Worm (Caenorhabditis elegans) whole organism, young adult: ENCODE measurements around the gene F22B7.9.
A peak's percentile ranks its signal among the peaks of the same experiment; 100 is the strongest.

Experiments used
- B0261.1 ChIP-seq: sonication (generic microtip); optimal IDR thresholded peaks from 2 replicates; lab custom pipeline; 2016; ENCODE audit warnings: mild to moderate bottlenecking, missing genetic modification characterization, moderate library complexity, missing compliant biosample characterization
- F10E7.11 ChIP-seq: sonication (generic microtip); optimal IDR thresholded peaks from 2 replicates; lab custom pipeline; 2017; ENCODE audit warnings: mild to moderate bottlenecking, missing genetic modification characterization, moderate library complexity, missing compliant biosample characterization
- F23B12.7 ChIP-seq: sonication (generic microtip); optimal IDR thresholded peaks from 2 replicates; lab custom pipeline; 2017; ENCODE audit warnings: missing genetic modification characterization, mild to moderate bottlenecking, missing compliant biosample characterization, antibody characterized with exemption, moderate library complexity; ENCODE audit not compliant: insufficient read depth
- F33H1.4 ChIP-seq: fragments of 200-800 bp; sonication (Bioruptor generic); IDR thresholded peaks from 2 replicates; pipeline ENCODE4 v1.3.6; 2022; ENCODE audit warnings: missing genetic modification reagents, missing genetic modification characterization, missing compliant biosample characterization
- F39B2.1 ChIP-seq: fragments of 200-800 bp; sonication (Bioruptor generic); IDR thresholded peaks from 2 replicates; pipeline ENCODE4 v1.3.6; 2022; ENCODE audit warnings: missing genetic modification reagents, missing genetic modification characterization, missing compliant biosample characterization
- F49E8.2 ChIP-seq: sonication (generic microtip); optimal IDR thresholded peaks from 3 replicates; lab custom pipeline; 2017; ENCODE audit warnings: missing genetic modification characterization, mild to moderate bottlenecking, missing compliant biosample characterization, antibody characterized with exemption, moderate library complexity; ENCODE audit not compliant: insufficient read depth
- F55B11.4 ChIP-seq: sonication (generic microtip); optimal IDR thresholded peaks from 2 replicates; lab custom pipeline; 2016; ENCODE audit warnings: missing compliant biosample characterization, missing genetic modification characterization, borderline replicate concordance; ENCODE audit not compliant: insufficient read depth
- K12H6.12 ChIP-seq: fragments of 200-800 bp; sonication (Bioruptor generic); optimal IDR thresholded peaks from 2 replicates; lab custom pipeline; 2018; ENCODE audit warnings: mild to moderate bottlenecking, missing genetic modification characterization, missing compliant biosample characterization
- T07F8.4 ChIP-seq: sonication (generic microtip); optimal IDR thresholded peaks from 2 replicates; lab custom pipeline; 2016; ENCODE audit warnings: mild to moderate bottlenecking, missing genetic modification characterization, moderate library complexity, missing compliant biosample characterization
- Y53G8AR.9 ChIP-seq: fragments of 200-800 bp; sonication (Bioruptor generic); conservative IDR thresholded peaks from 2 replicates; pipeline ENCODE4 v1.3.6; 2022; ENCODE audit warnings: missing genetic modification reagents, missing genetic modification characterization, missing compliant biosample characterization
- Y56A3A.18 ChIP-seq: fragments of 200-800 bp; sonication (Bioruptor generic); IDR thresholded peaks from 2 replicates; pipeline ENCODE4 v1.3.6; 2022; ENCODE audit warnings: missing genetic modification reagents, missing genetic modification characterization, missing compliant biosample characterization
- Y67H2A.10 ChIP-seq: fragments of 200-800 bp; sonication (Bioruptor generic); conservative IDR thresholded peaks from 2 replicates; pipeline ENCODE4 v1.3.6; 2022; ENCODE audit warnings: missing genetic modification reagents, missing genetic modification characterization, missing compliant biosample characterization
- ama-1 ChIP-seq, 3 experiments: fragments of 150-350 bp in 1 of 3; sonication (generic microtip) in 2 of 3; optimal IDR thresholded peaks; 2 replicates each; lab custom pipeline; 2014 to 2018; ENCODE audit warnings: missing biosample characterization in 2 of 3, missing genetic modification characterization in 2 of 3, missing genetic modification reagents in 2 of 3
- atf-7 ChIP-seq: sonication (generic microtip); optimal IDR thresholded peaks from 2 replicates; lab custom pipeline; 2017; ENCODE audit warnings: mild to moderate bottlenecking, missing genetic modification characterization, missing compliant biosample characterization
- cebp-2 ChIP-seq: fragments of 200-800 bp; sonication (Bioruptor generic); IDR thresholded peaks from 2 replicates; pipeline ENCODE4 v1.3.6; 2022; ENCODE audit warnings: missing genetic modification characterization, missing compliant biosample characterization
- ceh-100 ChIP-seq: fragments of 200-800 bp; sonication (Bioruptor generic); IDR thresholded peaks from 2 replicates; pipeline ENCODE4 v1.3.6; 2022; ENCODE audit warnings: missing genetic modification reagents, missing genetic modification characterization, missing compliant biosample characterization
- ceh-79 ChIP-seq: sonication (generic microtip); optimal IDR thresholded peaks from 2 replicates; lab custom pipeline; 2017; ENCODE audit warnings: mild to moderate bottlenecking, missing genetic modification characterization, missing compliant biosample characterization
- die-1 ChIP-seq: sonication (generic microtip); optimal IDR thresholded peaks from 2 replicates; lab custom pipeline; 2016; ENCODE audit warnings: missing genotype, mild to moderate bottlenecking, missing genetic modification characterization, missing compliant biosample characterization
- dox-1 ChIP-seq: fragments of 200-800 bp; sonication (Bioruptor generic); IDR thresholded peaks from 2 replicates; pipeline ENCODE4 v1.3.6; 2022; ENCODE audit warnings: missing genetic modification reagents, missing genetic modification characterization, missing compliant biosample characterization
- ekl-4 ChIP-seq: fragments of 200-800 bp; sonication (Bioruptor generic); IDR thresholded peaks from 2 replicates; pipeline ENCODE4 v1.3.6; 2022; ENCODE audit warnings: missing genetic modification reagents, missing genetic modification characterization, missing compliant biosample characterization
- fkh-3 ChIP-seq: sonication (generic microtip); optimal IDR thresholded peaks from 2 replicates; lab custom pipeline; 2016; ENCODE audit warnings: mild to moderate bottlenecking, missing genetic modification characterization, missing compliant biosample characterization
- him-1 ChIP-seq: sonication (generic microtip); optimal IDR thresholded peaks from 2 replicates; lab custom pipeline; 2016; ENCODE audit warnings: missing genotype, missing genetic modification reagents, missing genetic modification characterization, missing compliant biosample characterization
- hlh-12 ChIP-seq: sonication (generic microtip); optimal IDR thresholded peaks from 2 replicates; lab custom pipeline; 2016; ENCODE audit warnings: missing genetic modification characterization, missing compliant biosample characterization
- hrde-1 ChIP-seq: sonication (generic microtip); optimal IDR thresholded peaks from 2 replicates; lab custom pipeline; 2016; ENCODE audit warnings: missing genetic modification characterization, mild to moderate bottlenecking, missing compliant biosample characterization, moderate library complexity, missing genotype, missing genetic modification reagents, borderline replicate concordance
- hsf-1 ChIP-seq: fragments of 200-800 bp; sonication (Bioruptor generic); IDR thresholded peaks from 2 replicates; pipeline ENCODE4 v1.3.6; 2022; ENCODE audit warnings: missing genetic modification reagents, missing genetic modification characterization, missing compliant biosample characterization
- let-607 ChIP-seq, 2 experiments: fragments of 200-800 bp in 1 of 2; sonication (Bioruptor generic) in 1 of 2; sonication (generic microtip) in 1 of 2; optimal IDR thresholded peaks; 2 replicates each; lab custom pipeline; 2016 to 2018; ENCODE audit warnings: mild to moderate bottlenecking in 2 of 2, missing compliant biosample characterization in 2 of 2, missing genetic modification characterization in 2 of 2, moderate library complexity in 2 of 2, missing genotype in 1 of 2
- lin-26 ChIP-seq: fragments of 200-800 bp; sonication (Bioruptor generic); IDR thresholded peaks from 2 replicates; pipeline ENCODE4 v1.3.6; 2022; ENCODE audit warnings: missing genetic modification reagents, missing genetic modification characterization, missing compliant biosample characterization
- lin-35 ChIP-seq, 3 experiments: fragments of 150-350 bp in 2 of 3; sonication (generic microtip) in 1 of 3; optimal IDR thresholded peaks; 2 replicates each; lab custom pipeline; 2014 to 2018; ENCODE audit warnings: missing biosample characterization in 3 of 3, missing genetic modification characterization in 3 of 3, missing genetic modification reagents in 3 of 3
- lin-40 ChIP-seq: sonication (generic microtip); optimal IDR thresholded peaks from 2 replicates; lab custom pipeline; 2016; ENCODE audit warnings: missing genetic modification characterization, mild to moderate bottlenecking, missing compliant biosample characterization, missing genotype, missing genetic modification reagents
- lin-54 ChIP-seq: fragments of 200-800 bp; sonication (Bioruptor generic); optimal IDR thresholded peaks from 2 replicates; lab custom pipeline; 2018; ENCODE audit warnings: mild to moderate bottlenecking, missing genetic modification characterization, missing compliant biosample characterization
- madf-10 ChIP-seq: sonication (generic microtip); optimal IDR thresholded peaks from 2 replicates; lab custom pipeline; 2016; ENCODE audit warnings: mild to moderate bottlenecking, missing genetic modification characterization, missing compliant biosample characterization
- mxl-1 ChIP-seq: sonication (generic microtip); optimal IDR thresholded peaks from 2 replicates; lab custom pipeline; 2016; ENCODE audit warnings: missing genetic modification characterization, missing compliant biosample characterization
- nfyb-1 ChIP-seq: fragments of 200-800 bp; sonication (Bioruptor generic); IDR thresholded peaks from 2 replicates; pipeline ENCODE4 v1.3.6; 2022; ENCODE audit warnings: missing genetic modification reagents, missing genetic modification characterization, missing compliant biosample characterization
- rcor-1 ChIP-seq: fragments of 200-800 bp; sonication (Bioruptor generic); IDR thresholded peaks from 2 replicates; pipeline ENCODE4 v1.3.6; 2022; ENCODE audit warnings: missing genetic modification reagents, missing genetic modification characterization, missing compliant biosample characterization
- snpc-1.3 ChIP-seq: sonication (generic microtip); optimal IDR thresholded peaks from 2 replicates; lab custom pipeline; 2017; ENCODE audit warnings: missing genetic modification characterization, mild to moderate bottlenecking, missing compliant biosample characterization, antibody characterized with exemption, moderate library complexity, missing genotype, missing genetic modification reagents; ENCODE audit not compliant: insufficient read depth
- snpc-4 ChIP-seq, 5 experiments: fragments of 150-350 bp in 1 of 5; sonication (generic microtip) in 4 of 5; optimal IDR thresholded peaks; 2 replicates each; lab custom pipeline; 2014 to 2018; ENCODE audit warnings: missing genetic modification characterization in 5 of 5, missing biosample characterization in 3 of 5, antibody characterized with exemption in 2 of 5, mild to moderate bottlenecking in 2 of 5, missing compliant biosample characterization in 2 of 5, missing genotype in 2 of 5, moderate library complexity in 2 of 5, missing genetic modification reagents in 1 of 5
- tbx-9 ChIP-seq: sonication (generic microtip); optimal IDR thresholded peaks from 2 replicates; lab custom pipeline; 2016; ENCODE audit warnings: borderline replicate concordance, missing genetic modification characterization, inconsistent platforms, missing compliant biosample characterization
- unc-130 ChIP-seq: sonication (generic microtip); optimal IDR thresholded peaks from 2 replicates; lab custom pipeline; 2016; ENCODE audit warnings: missing genetic modification reagents, missing genetic modification characterization, missing compliant biosample characterization
- zim-3 ChIP-seq: sonication (generic microtip); optimal IDR thresholded peaks from 2 replicates; lab custom pipeline; 2017; ENCODE audit warnings: mild to moderate bottlenecking, missing genetic modification characterization, moderate library complexity, missing compliant biosample characterization
- ztf-25 ChIP-seq: fragments of 200-800 bp; sonication (Bioruptor generic); IDR thresholded peaks from 2 replicates; pipeline ENCODE4 v1.3.6; 2022; ENCODE audit warnings: missing genetic modification reagents, missing genetic modification characterization, missing compliant biosample characterization
- ztf-28 ChIP-seq: fragments of 200-800 bp; sonication (Bioruptor generic); IDR thresholded peaks from 2 replicates; pipeline ENCODE4 v1.3.6; 2022; ENCODE audit warnings: missing genetic modification reagents, missing genetic modification characterization, missing compliant biosample characterization

The F22B7.9 gene

DNA sequence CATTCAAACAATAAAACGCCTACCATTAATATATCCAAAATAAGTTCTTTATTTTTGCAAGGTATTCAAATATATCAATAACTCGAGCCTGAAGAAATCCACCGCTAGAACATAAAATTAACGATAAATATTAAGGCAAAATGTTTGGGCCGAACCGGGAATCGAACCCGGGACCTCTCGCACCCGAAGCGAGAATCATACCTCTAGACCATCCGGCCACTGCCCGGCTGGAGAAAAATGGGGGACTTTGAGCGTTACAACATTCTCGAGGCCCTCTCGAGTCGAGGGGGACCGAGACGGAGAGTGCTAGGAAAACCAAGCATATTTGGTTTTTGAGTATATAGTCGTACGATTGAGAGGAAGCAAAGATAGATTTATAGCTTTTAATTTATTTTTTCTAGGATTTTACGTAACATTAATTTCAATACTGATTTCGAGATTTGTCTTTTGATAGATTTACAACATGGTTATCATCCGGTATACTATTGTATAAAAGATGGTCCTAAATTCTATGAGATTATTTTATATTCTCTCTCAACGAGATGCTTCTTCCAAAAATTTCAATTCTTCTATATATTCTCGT lies 3.4 kb downstream of the F22B7.9 start, which contains the start of gene flp-23 (continued):
- peak; percentile 17 for TF ChIP-seq lin-40 (tag; lab: Kevin White, UChicago)
- TF ChIP-seq dox-1 (GFP tag; lab: Robert Waterston, UW), result no peak
- no peak for TF ChIP-seq unc-130
- peak; percentile 43 for TF ChIP-seq snpc-4 (GFP tag; optimal IDR thresholded peaks at IDR 0.05; lab: Kevin White, UChicago)
- TF ChIP-seq snpc-4 (tag; optimal IDR thresholded peaks at IDR 0.05; lab: Kevin White, UChicago), result peak in 1 of 4 experiments; percentile 36
- peak; percentile 72 for TF ChIP-seq lin-26 (GFP tag; lab: Robert Waterston, UW)
- peak; percentile 62 for TF ChIP-seq die-1 (tag; lab: Kevin White, UChicago)
- TF ChIP-seq K12H6.12, result no peak
- 0 out of 2 replicates have a peak, but pooled peaks have one; percentile 26 for TF ChIP-seq rcor-1

DNA sequence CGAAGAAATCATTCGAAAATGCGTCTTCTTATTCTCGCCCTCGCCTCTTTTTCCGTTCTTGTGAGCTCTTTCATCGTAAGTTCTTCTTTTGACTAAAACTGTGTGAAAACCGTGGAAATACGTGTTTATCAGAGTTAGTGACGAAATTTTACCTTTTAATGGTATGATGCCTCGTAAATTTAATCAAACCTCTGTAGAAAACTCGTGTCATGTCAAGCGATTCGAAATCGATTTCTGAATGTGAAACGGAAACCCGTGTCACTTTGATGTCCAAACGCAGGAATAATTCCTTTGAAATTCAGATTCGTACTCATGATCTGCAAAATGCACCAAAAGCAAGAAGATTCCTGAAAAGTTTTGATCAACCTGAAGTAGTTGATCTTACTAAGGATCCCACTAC lies 5.1 kb downstream of the F22B7.9 start, which contains the start of gene F22B7.3:
F22B7.3 (plus strand) TSS at position 301 of the 400 bp plus-strand sequence.
- TF ChIP-seq nfyb-1 (GFP tag; lab: Robert Waterston, UW) (no peak), lin-26 (GFP tag; lab: Robert Waterston, UW) (no peak)

DNA sequence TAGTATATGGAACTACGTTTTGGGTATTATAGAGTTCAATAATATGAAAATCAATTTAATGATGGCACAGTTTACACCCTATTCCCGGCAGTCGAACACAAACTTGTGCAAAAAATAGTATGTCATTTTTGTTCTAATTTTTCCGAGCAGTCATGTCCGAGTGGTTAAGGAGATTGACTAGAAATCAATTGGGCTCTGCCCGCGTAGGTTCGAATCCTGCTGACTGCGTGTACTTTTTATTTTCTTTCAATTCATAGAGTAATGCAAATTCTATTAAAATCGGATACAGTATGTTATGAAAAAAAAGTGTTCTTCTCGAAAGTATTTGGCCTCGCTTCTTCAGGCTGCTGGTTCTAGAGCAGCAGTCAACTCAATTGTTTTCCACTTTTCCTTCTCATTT lies 7.7 kb downstream of the F22B7.9 start:
- peak; percentile 5 for TF ChIP-seq atf-7 (tag; lab: Kevin White, UChicago)
- TF ChIP-seq Y67H2A.10 (GFP tag; lab: Robert Waterston, UW), result no peak
- peak; percentile 80 for TF ChIP-seq die-1 (tag; lab: Kevin White, UChicago)
- no peak for TF ChIP-seq lin-54 (GFP tag; lab: Kevin White, UChicago)
- TF ChIP-seq B0261.1, result peak; percentile 83
- TF ChIP-seq ztf-25 (GFP tag; lab: Robert Waterston, UW), result peak; percentile 85
- no peak for TF ChIP-seq hrde-1
- TF ChIP-seq Y53G8AR.9, result 0 out of 2 replicates have a peak, but pooled peaks have one; percentile 23
- TF ChIP-seq F33H1.4 (GFP tag; lab: Robert Waterston, UW), result peak; percentile 21; the same call in 1 of the 2 replicates
- peak in 1 of 2 experiments; percentile 12 for TF ChIP-seq let-607 (tag; optimal IDR thresholded peaks at IDR 0.05; lab: Kevin White, UChicago)
- TF ChIP-seq F49E8.2 (tag; lab: Kevin White, UChicago), result peak; percentile 16
- no peak for TF ChIP-seq ama-1 (optimal IDR thresholded peaks at IDR 0.05; lab: Kevin White, UChicago)
- TF ChIP-seq ama-1 (GFP tag; optimal IDR thresholded peaks at IDR 0.05; lab: Kevin White, UChicago), result peak in 1 of 2 experiments; percentile 28
- no peak for TF ChIP-seq F10E7.11 (tag; lab: Kevin White, UChicago)
- TF ChIP-seq ceh-100 (GFP tag; lab: Robert Waterston, UW), result no peak
- TF ChIP-seq tbx-9, result no peak
- peak in 1 of 3 experiments; percentile 12 for TF ChIP-seq lin-35 (GFP tag; optimal IDR thresholded peaks at IDR 0.05; lab: Kevin White, UChicago)
- TF ChIP-seq F23B12.7, result peak; percentile 39
- 0 out of 2 replicates have a peak, but pooled peaks have one; percentile 36 for TF ChIP-seq hsf-1 (GFP tag; lab: Robert Waterston, UW)
- no peak for TF ChIP-seq mxl-1 (tag; lab: Kevin White, UChicago)
- TF ChIP-seq ztf-28 (GFP tag; lab: Robert Waterston, UW), result 0 out of 2 replicates have a peak, but pooled peaks have one; percentile 8
- TF ChIP-seq F55B11.4 (tag; lab: Kevin White, UChicago), result no peak
- TF ChIP-seq ceh-79 (tag; lab: Kevin White, UChicago), result no peak
- TF ChIP-seq madf-10, result peak; percentile 33
- TF ChIP-seq cebp-2 (GFP tag; lab: Robert Waterston, UW), result no peak
- peak; percentile 39 for TF ChIP-seq snpc-1.3
- no peak for TF ChIP-seq fkh-3 (tag; lab: Kevin White, UChicago)
- TF ChIP-seq T07F8.4 (tag; lab: Kevin White, UChicago), result peak; percentile 25
- TF ChIP-seq him-1 (tag; lab: Kevin White, UChicago), result peak; percentile 90
- TF ChIP-seq hlh-12 (tag; lab: Kevin White, UChicago), result no peak
- TF ChIP-seq Y56A3A.18 (GFP tag; lab: Robert Waterston, UW), result peak; percentile 49; the same call in 1 of the 2 replicates
- TF ChIP-seq F39B2.1 (GFP tag; lab: Robert Waterston, UW), result no peak
- TF ChIP-seq zim-3, result peak; percentile 55
- peak; percentile 54; the same call in 1 of the 2 replicates for TF ChIP-seq ekl-4 (GFP tag; lab: Robert Waterston, UW)
